Worm (Caenorhabditis elegans) whole organism, L4 larva: ENCODE measurements around the gene ppk-2.

ENCODE experiments used
- D1046.2 ChIP-seq: fragments of 200-800 bp; sonication (Bioruptor generic); IDR thresholded peaks from 2 replicates; pipeline ENCODE4 v1.3.6; 2022; ENCODE audit warnings: missing genetic modification characterization, missing compliant biosample characterization
- F10B5.3 ChIP-seq: sonication (generic microtip); optimal IDR thresholded peaks from 2 replicates; lab custom pipeline; 2016; ENCODE audit warnings: mild to moderate bottlenecking, missing genetic modification characterization, missing compliant biosample characterization
- F37D6.2 ChIP-seq: sonication (generic microtip); optimal IDR thresholded peaks from 2 replicates; lab custom pipeline; 2016; ENCODE audit warnings: mild to moderate bottlenecking, missing genetic modification characterization, missing compliant biosample characterization
- F49E8.2 ChIP-seq: sonication (generic microtip); optimal IDR thresholded peaks from 2 replicates; lab custom pipeline; 2016; ENCODE audit warnings: missing compliant biosample characterization, mild to moderate bottlenecking, missing genetic modification characterization, borderline replicate concordance
- R02D3.7 ChIP-seq: fragments of 150-350 bp; sonication (generic microtip); optimal IDR thresholded peaks from 3 replicates; lab custom pipeline; 2014; ENCODE audit warnings: missing biosample characterization, missing genetic modification characterization
- T26A8.4 ChIP-seq: fragments of 200-800 bp; sonication (Bioruptor generic); IDR thresholded peaks from 2 replicates; pipeline ENCODE4 v1.3.6; 2022; ENCODE audit warnings: missing genetic modification characterization, missing compliant biosample characterization
- Y105C5A.15 ChIP-seq: fragments of 200-800 bp; sonication (Bioruptor generic); IDR thresholded peaks from 2 replicates; pipeline ENCODE4 v1.3.6; 2022; ENCODE audit warnings: missing genetic modification characterization, missing compliant biosample characterization
- Y75B8A.6 ChIP-seq: fragments of 200-800 bp; sonication (Bioruptor generic); IDR thresholded peaks from 2 replicates; pipeline ENCODE4 v1.3.6; 2022; ENCODE audit warnings: missing genetic modification reagents, missing genetic modification characterization, missing compliant biosample characterization
- ZK546.5 ChIP-seq, 2 experiments: sonication (generic microtip); optimal IDR thresholded peaks; 2 replicates each; lab custom pipeline; 2017; ENCODE audit warnings: missing biosample characterization in 2 of 2, missing genetic modification characterization in 2 of 2
- aha-1 ChIP-seq: fragments of 150-350 bp; peaks from one replicate; lab custom pipeline; 2014; ENCODE audit warnings: missing biosample characterization, missing genetic modification characterization
- aly-2 ChIP-seq: sonication (generic microtip); optimal IDR thresholded peaks from 2 replicates; lab custom pipeline; 2018; ENCODE audit warnings: missing biosample characterization, missing genetic modification characterization
- ceh-44 ChIP-seq: fragments of 200-800 bp; sonication (Bioruptor generic); IDR thresholded peaks from 2 replicates; pipeline ENCODE4 v1.3.6; 2022; ENCODE audit warnings: missing genetic modification reagents, missing genetic modification characterization, missing compliant biosample characterization
- ceh-62 ChIP-seq: sonication (generic microtip); optimal IDR thresholded peaks from 2 replicates; lab custom pipeline; 2017; ENCODE audit warnings: missing biosample characterization, missing genetic modification characterization
- ceh-82 ChIP-seq: sonication (generic microtip); optimal IDR thresholded peaks from 2 replicates; lab custom pipeline; 2017; ENCODE audit warnings: missing biosample characterization, missing genetic modification characterization
- cey-2 ChIP-seq: sonication (generic microtip); optimal IDR thresholded peaks from 3 replicates; lab custom pipeline; 2017; ENCODE audit warnings: missing genetic modification characterization, mild to moderate bottlenecking, missing compliant biosample characterization, antibody characterized with exemption, borderline replicate concordance; ENCODE audit not compliant: insufficient read depth
- ctbp-1 ChIP-seq: fragments of 200-800 bp; sonication (Bioruptor generic); IDR thresholded peaks from 2 replicates; pipeline ENCODE4 v1.3.6; 2022; ENCODE audit warnings: missing genetic modification reagents, missing genetic modification characterization, missing compliant biosample characterization
- daf-12 ChIP-seq: fragments of 150-350 bp; optimal IDR thresholded peaks from 2 replicates; lab custom pipeline; 2014; ENCODE audit warnings: missing biosample characterization, missing genetic modification reagents, missing genetic modification characterization
- daf-16 ChIP-seq, 3 experiments: sonication (generic microtip); optimal IDR thresholded peaks; 2 replicates each; lab custom pipeline; 2016 to 2017; ENCODE audit warnings: missing genetic modification characterization in 3 of 3, missing genetic modification reagents in 3 of 3, mild to moderate bottlenecking in 2 of 3, missing compliant biosample characterization in 2 of 3, missing biosample characterization in 1 of 3, moderate library complexity in 1 of 3
- daf-8 ChIP-seq: fragments of 200-800 bp; sonication (Bioruptor generic); IDR thresholded peaks from 2 replicates; pipeline ENCODE4 v1.3.6; 2022; ENCODE audit warnings: missing genetic modification characterization, missing compliant biosample characterization
- dmd-8 ChIP-seq: fragments of 200-800 bp; sonication (Bioruptor generic); IDR thresholded peaks from 2 replicates; pipeline ENCODE4 v1.3.6; 2022; ENCODE audit warnings: missing genetic modification characterization, missing compliant biosample characterization
- dmd-9 ChIP-seq: fragments of 200-800 bp; sonication (Bioruptor generic); IDR thresholded peaks from 2 replicates; pipeline ENCODE4 v1.3.6; 2022; ENCODE audit warnings: missing genetic modification reagents, missing genetic modification characterization, missing compliant biosample characterization
- dpl-1 ChIP-seq: fragments of 150-350 bp; optimal IDR thresholded peaks from 2 replicates; lab custom pipeline; 2014; ENCODE audit warnings: missing biosample characterization, missing genetic modification reagents, missing genetic modification characterization
- duxl-1 ChIP-seq: sonication (generic microtip); optimal IDR thresholded peaks from 2 replicates; lab custom pipeline; 2016; ENCODE audit warnings: mild to moderate bottlenecking, missing genetic modification characterization, moderate library complexity, missing compliant biosample characterization; ENCODE audit not compliant: poor library complexity
- egl-27 ChIP-seq: sonication (generic microtip); optimal IDR thresholded peaks from 3 replicates; lab custom pipeline; 2017; ENCODE audit warnings: missing biosample characterization, missing genetic modification reagents, missing genetic modification characterization
- egl-43 ChIP-seq: fragments of 200-800 bp; sonication (Bioruptor generic); IDR thresholded peaks from 2 replicates; pipeline ENCODE4 v1.3.6; 2022; ENCODE audit warnings: missing genetic modification reagents, missing genetic modification characterization, missing compliant biosample characterization
- lin-1 ChIP-seq: fragments of 200-800 bp; sonication (Bioruptor generic); IDR thresholded peaks from 2 replicates; pipeline ENCODE4 v1.3.6; 2022; ENCODE audit warnings: missing genetic modification reagents, missing genetic modification characterization, missing compliant biosample characterization
- lin-13 ChIP-seq: fragments of 150-350 bp; optimal IDR thresholded peaks from 2 replicates; lab custom pipeline; 2014; ENCODE audit warnings: missing biosample characterization, missing genetic modification reagents, missing genetic modification characterization
- lin-15B ChIP-seq: fragments of 150-350 bp; sonication (generic microtip); optimal IDR thresholded peaks from 3 replicates; lab custom pipeline; 2014; ENCODE audit warnings: missing biosample characterization, missing genetic modification characterization
- lin-29 ChIP-seq: fragments of 200-800 bp; sonication (Bioruptor generic); IDR thresholded peaks from 2 replicates; pipeline ENCODE4 v1.3.6; 2022; ENCODE audit warnings: missing genetic modification reagents, missing genetic modification characterization, missing compliant biosample characterization
- lin-38 ChIP-seq: fragments of 200-800 bp; sonication (Bioruptor generic); IDR thresholded peaks from 2 replicates; pipeline ENCODE4 v1.3.6; 2022; ENCODE audit warnings: missing genetic modification reagents, missing genetic modification characterization, missing compliant biosample characterization
- lin-39 ChIP-seq: fragments of 150-350 bp; optimal IDR thresholded peaks from 2 replicates; lab custom pipeline; 2014; ENCODE audit warnings: missing biosample characterization, missing genetic modification reagents, missing genetic modification characterization
- madf-9 ChIP-seq: fragments of 200-800 bp; sonication (Bioruptor generic); conservative IDR thresholded peaks from 2 replicates; pipeline ENCODE4 v1.3.6; 2022; ENCODE audit warnings: missing genetic modification reagents, missing genetic modification characterization, missing compliant biosample characterization
- mdl-1 ChIP-seq, 2 experiments: fragments of 150-350 bp in 1 of 2; sonication (generic microtip) in 1 of 2; optimal IDR thresholded peaks; 2 replicates each; lab custom pipeline; 2014 to 2017; ENCODE audit warnings: missing biosample characterization in 2 of 2, missing genetic modification characterization in 2 of 2
- mdt-29 ChIP-seq: fragments of 200-800 bp; sonication (Bioruptor generic); IDR thresholded peaks from 2 replicates; pipeline ENCODE4 v1.3.6; 2022; ENCODE audit warnings: missing genetic modification reagents, missing genetic modification characterization, missing compliant biosample characterization
- mep-1 ChIP-seq: fragments of 150-350 bp; sonication (generic microtip); optimal IDR thresholded peaks from 3 replicates; lab custom pipeline; 2014; ENCODE audit warnings: missing biosample characterization, missing genetic modification characterization
- mxl-3 ChIP-seq: fragments of 200-800 bp; sonication (Bioruptor generic); optimal IDR thresholded peaks from 2 replicates; lab custom pipeline; 2018; ENCODE audit warnings: mild to moderate bottlenecking, missing genetic modification characterization, missing compliant biosample characterization
- nhr-102 ChIP-seq: sonication (generic microtip); optimal IDR thresholded peaks from 2 replicates; lab custom pipeline; 2016; ENCODE audit warnings: mild to moderate bottlenecking, missing genetic modification characterization, moderate library complexity, missing compliant biosample characterization
- nhr-111 ChIP-seq: fragments of 200-800 bp; sonication (Bioruptor generic); optimal IDR thresholded peaks from 2 replicates; lab custom pipeline; 2018; ENCODE audit warnings: mild to moderate bottlenecking, missing genetic modification characterization, missing compliant biosample characterization
- nhr-237 ChIP-seq: sonication (generic microtip); optimal IDR thresholded peaks from 2 replicates; lab custom pipeline; 2017; ENCODE audit warnings: missing biosample characterization, missing genetic modification characterization
- nhr-28 ChIP-seq: fragments of 150-350 bp; optimal IDR thresholded peaks from 2 replicates; lab custom pipeline; 2014; ENCODE audit warnings: missing biosample characterization, missing genetic modification characterization
- nhr-42 ChIP-seq: fragments of 200-800 bp; sonication (Bioruptor generic); IDR thresholded peaks from 2 replicates; pipeline ENCODE4 v1.3.6; 2022; ENCODE audit warnings: missing genetic modification characterization, missing compliant biosample characterization
- nhr-76 ChIP-seq: fragments of 150-350 bp; optimal IDR thresholded peaks from 2 replicates; lab custom pipeline; 2014; ENCODE audit warnings: missing biosample characterization, missing genetic modification characterization
- php-3 ChIP-seq: fragments of 200-800 bp; sonication (Bioruptor generic); IDR thresholded peaks from 2 replicates; pipeline ENCODE4 v1.3.6; 2022; ENCODE audit warnings: missing genetic modification reagents, missing genetic modification characterization, missing compliant biosample characterization
- saeg-2 ChIP-seq: fragments of 200-800 bp; sonication (Bioruptor generic); IDR thresholded peaks from 2 replicates; pipeline ENCODE4 v1.3.6; 2022; ENCODE audit warnings: missing genetic modification reagents, missing genetic modification characterization, missing compliant biosample characterization
- skn-1 ChIP-seq: fragments of 150-350 bp; optimal IDR thresholded peaks from 2 replicates; lab custom pipeline; 2014; ENCODE audit warnings: missing biosample characterization, missing genetic modification characterization
- spr-1 ChIP-seq: sonication (generic microtip); optimal IDR thresholded peaks from 2 replicates; lab custom pipeline; 2016; ENCODE audit warnings: mild to moderate bottlenecking, missing genetic modification characterization, missing compliant biosample characterization
- tag-97 ChIP-seq: fragments of 200-800 bp; sonication (Bioruptor generic); IDR thresholded peaks from 2 replicates; pipeline ENCODE4 v1.3.6; 2022; ENCODE audit warnings: missing genetic modification characterization, missing compliant biosample characterization
- tra-1 ChIP-seq: fragments of 200-800 bp; sonication (Bioruptor generic); IDR thresholded peaks from 2 replicates; pipeline ENCODE4 v1.3.6; 2022; ENCODE audit warnings: missing genetic modification reagents, missing genetic modification characterization, missing compliant biosample characterization
- unc-130 ChIP-seq: sonication (generic microtip); optimal IDR thresholded peaks from 2 replicates; lab custom pipeline; 2016; ENCODE audit warnings: missing genetic modification reagents, missing genetic modification characterization, missing compliant biosample characterization
- vab-7 ChIP-seq: fragments of 200-800 bp; sonication (Bioruptor generic); IDR thresholded peaks from 2 replicates; pipeline ENCODE4 v1.3.6; 2022; ENCODE audit warnings: missing genetic modification reagents, missing genetic modification characterization, missing compliant biosample characterization
- zag-1 ChIP-seq: fragments of 150-350 bp; optimal IDR thresholded peaks from 2 replicates; lab custom pipeline; 2014; ENCODE audit warnings: missing biosample characterization, missing genetic modification characterization
- ztf-7 ChIP-seq: fragments of 150-350 bp; optimal IDR thresholded peaks from 2 replicates; lab custom pipeline; 2014; ENCODE audit warnings: missing biosample characterization, missing genetic modification characterization

The ppk-2 gene

DNA sequence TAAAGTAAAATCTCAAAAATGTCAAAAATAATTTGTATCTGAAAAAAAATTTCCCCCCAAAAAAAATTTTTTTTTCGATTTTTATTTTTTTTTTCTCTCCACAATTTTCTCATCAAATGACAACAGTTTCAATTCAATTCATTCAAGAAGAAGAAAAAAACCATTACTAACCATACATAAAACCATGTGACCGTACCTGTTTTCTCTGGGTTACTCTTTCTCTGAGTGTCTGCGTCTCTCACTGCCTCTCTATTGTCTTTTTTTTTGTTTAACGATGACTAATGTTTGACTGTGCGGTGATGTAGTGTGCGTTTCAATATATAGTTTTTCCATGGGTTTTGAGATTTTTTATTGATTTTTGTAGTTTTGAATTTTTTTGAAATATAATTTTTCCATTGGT, 11.4 kb upstream of the ppk-2 start:
- TF ChIP-seq F10B5.3 (no peak), ctbp-1 (GFP tag; lab: Robert Waterston, UW) (no peak), lin-1 (GFP tag; lab: Robert Waterston, UW) (no peak), dmd-9 (GFP tag; lab: Robert Waterston, UW) (0 out of 2 replicates have a peak, but pooled peaks have one; percentile 62), tag-97 (GFP tag; lab: Robert Waterston, UW) (no peak), ztf-7 (tag; lab: Kevin White, UChicago) (no peak), daf-12 (tag; lab: Kevin White, UChicago) (no peak), nhr-76 (peak; percentile 39), duxl-1 (tag; lab: Kevin White, UChicago) (peak; percentile 72), daf-8 (GFP tag; lab: Robert Waterston, UW) (no peak), saeg-2 (GFP tag; lab: Robert Waterston, UW) (no peak), egl-27 (tag; lab: Kevin White, UChicago) (no peak), ceh-62 (tag; lab: Kevin White, UChicago) (no peak), vab-7 (GFP tag; lab: Robert Waterston, UW) (no peak), mxl-3 (GFP tag; lab: Kevin White, UChicago) (no peak), nhr-237 (tag; lab: Kevin White, UChicago) (no peak), D1046.2 (no peak), unc-130 (GFP tag; lab: Kevin White, UChicago) (no peak), nhr-28 (peak; percentile 93), Y75B8A.6 (GFP tag; lab: Robert Waterston, UW) (no peak), ceh-44 (GFP tag; lab: Robert Waterston, UW) (no peak), mdl-1 (tag; optimal IDR thresholded peaks at IDR 0.05; lab: Kevin White, UChicago) (peak in 1 of 2 experiments; percentile 66), daf-16 (GFP tag; optimal IDR thresholded peaks at IDR 0.05; lab: Kevin White, UChicago) (no peak), daf-16 (tag; optimal IDR thresholded peaks at IDR 0.05; lab: Kevin White, UChicago) (peak; percentile 89), cey-2 (tag; lab: Kevin White, UChicago) (no peak), ZK546.5 (tag; optimal IDR thresholded peaks at IDR 0.05; lab: Kevin White, UChicago) (no peak), mdt-29 (GFP tag; lab: Robert Waterston, UW) (no peak), skn-1 (tag; lab: Kevin White, UChicago) (no peak), F49E8.2 (tag; lab: Kevin White, UChicago) (no peak), php-3 (peak; percentile 19; the same call in 1 of the 2 replicates), egl-43 (GFP tag; lab: Robert Waterston, UW) (no peak), lin-29 (GFP tag; lab: Robert Waterston, UW) (no peak), ceh-82 (no peak), lin-38 (GFP tag; lab: Robert Waterston, UW) (peak; percentile 36), nhr-111 (GFP tag; lab: Kevin White, UChicago) (no peak), nhr-102 (tag; lab: Kevin White, UChicago) (no peak), zag-1 (tag; lab: Kevin White, UChicago) (no peak), mep-1 (tag; lab: Kevin White, UChicago) (peak; percentile 83), aly-2 (no peak), lin-13 (peak; percentile 71), madf-9 (GFP tag; lab: Robert Waterston, UW) (no peak), dmd-8 (no peak), tra-1 (GFP tag; lab: Robert Waterston, UW) (no peak), aha-1 (peak; percentile 2), lin-15B (tag; lab: Kevin White, UChicago) (no peak), F37D6.2 (tag; lab: Kevin White, UChicago) (no peak), T26A8.4 (GFP tag; lab: Robert Waterston, UW) (no peak), R02D3.7 (no peak), Y105C5A.15 (no peak), spr-1 (tag; lab: Kevin White, UChicago) (no peak), dpl-1 (GFP tag; lab: Kevin White, UChicago) (peak; percentile 5), nhr-42 (GFP tag; lab: Robert Waterston, UW) (no peak), lin-39 (no peak)
